Fruit fly (Drosophila melanogaster): ENCODE measurements around the gene Cbp80.

Gene Cbp80

DNA sequence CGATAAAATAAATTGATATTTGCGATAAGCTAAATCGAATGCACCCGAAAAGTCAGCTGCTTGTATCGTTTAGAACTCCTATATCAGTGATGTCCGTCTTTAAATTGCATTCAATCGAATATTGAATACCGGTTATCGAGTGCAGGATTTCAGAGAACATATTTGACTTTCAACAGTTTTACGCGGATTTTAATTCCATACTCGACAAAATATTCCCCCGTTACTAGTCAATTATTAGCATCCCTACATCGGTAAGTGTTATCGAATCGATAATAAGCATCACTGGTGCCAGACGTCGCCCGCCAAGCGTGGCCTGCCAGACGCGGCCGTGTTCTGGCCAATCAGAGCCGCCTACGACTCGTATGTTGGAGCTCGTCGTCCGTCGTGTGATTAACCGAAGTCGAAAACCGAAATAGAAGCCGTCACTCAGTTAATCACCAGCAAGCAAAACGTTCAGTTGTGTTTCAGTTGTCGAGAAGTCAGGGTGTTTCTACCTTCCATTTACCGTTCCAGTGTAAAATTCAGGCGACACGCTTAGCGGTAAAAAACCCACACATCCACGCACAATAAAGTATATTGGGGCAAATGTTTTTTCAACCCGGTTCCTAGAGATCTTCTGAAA is 38.1 kb downstream of the Cbp80 start, which contains the start of gene ctp (continued):
- 0 out of 2 replicates have a peak, but pooled peaks have one; percentile 27 for TF ChIP-seq CG11247 (GFP tag; IDR thresholded peaks at IDR 0.05)
- TF ChIP-seq D19A (tag; optimal IDR thresholded peaks at IDR 0.05) = peak; percentile 3
- peak; percentile 53 for TF ChIP-seq Chrac-16 (GFP tag; optimal IDR thresholded peaks at IDR 0.05)
- TF ChIP-seq CG31224 (GFP tag; IDR thresholded peaks at IDR 0.05) = no peak
- TF ChIP-seq nmo (GFP tag; optimal IDR thresholded peaks at IDR 0.05) = peak; percentile 24
- TF ChIP-seq tin (GFP tag; optimal IDR thresholded peaks at IDR 0.05) = peak; percentile 14
- no peak for TF ChIP-seq GATAe (GFP tag; conservative IDR thresholded peaks at IDR 0.05)
- no peak for TF ChIP-seq CG7745 (tag; optimal IDR thresholded peaks at IDR 0.05)
- no peak for TF ChIP-seq CG7271 (tag; optimal IDR thresholded peaks at IDR 0.05)
- TF ChIP-seq CG7556 (GFP tag; optimal IDR thresholded peaks at IDR 0.05) = peak; percentile 34
- TF ChIP-seq CG3281 (GFP tag; optimal IDR thresholded peaks at IDR 0.05) = peak; percentile 31
- no peak for TF ChIP-seq CG10366 (GFP tag; IDR thresholded peaks at IDR 0.05)
- no peak for TF ChIP-seq CG3065 (GFP tag; optimal IDR thresholded peaks at IDR 0.05)
- peak; percentile 19 for TF ChIP-seq Blimp-1 (GFP tag; optimal IDR thresholded peaks at IDR 0.05)
- peak; percentile 3 for TF ChIP-seq Atf-2 (GFP tag; optimal IDR thresholded peaks at IDR 0.05)
- TF ChIP-seq dimm (GFP tag; IDR thresholded peaks at IDR 0.05) = no peak
- peak; percentile 56; the same call in 1 of the 2 replicates for TF ChIP-seq seq (GFP tag; IDR thresholded peaks at IDR 0.05)
- peak; percentile 97 for TF ChIP-seq Jarid2 (GFP tag; optimal IDR thresholded peaks at IDR 0.05)
- TF ChIP-seq CG3163 (GFP tag; optimal IDR thresholded peaks at IDR 0.05) = peak; percentile 34
- no peak for TF ChIP-seq C15 (GFP tag; IDR thresholded peaks at IDR 0.05)
- TF ChIP-seq CG10979 (tag; optimal IDR thresholded peaks at IDR 0.05) = peak; percentile 28
- peak; percentile 29 for TF ChIP-seq CG7839 (tag; optimal IDR thresholded peaks at IDR 0.05)
- peak; percentile 88 for TF ChIP-seq Nf-YA (GFP tag; IDR thresholded peaks at IDR 0.05)
- TF ChIP-seq CkIIα-i1 (GFP tag; IDR thresholded peaks at IDR 0.05) = no peak
- peak; percentile 78 for TF ChIP-seq zfh2 (GFP tag; optimal IDR thresholded peaks at IDR 0.05)
- peak; percentile 19 for TF ChIP-seq CG33557 (GFP tag; optimal IDR thresholded peaks at IDR 0.05)
- TF ChIP-seq CG11695 (GFP tag; IDR thresholded peaks at IDR 0.05) = 0 out of 3 replicates have a peak, but pooled peaks have one; percentile 26
- TF ChIP-seq Gsc (GFP tag; IDR thresholded peaks at IDR 0.05) = no peak
- TF ChIP-seq Ptx1 (GFP tag; IDR thresholded peaks at IDR 0.05) = peak; percentile 32
- TF ChIP-seq TFAM (GFP tag; optimal IDR thresholded peaks at IDR 0.05) = no peak
- TF ChIP-seq CG12155 (GFP tag; optimal IDR thresholded peaks at IDR 0.05) = peak; percentile 40
- TF ChIP-seq CG17568 (GFP tag; optimal IDR thresholded peaks at IDR 0.05) = peak; percentile 54
- TF ChIP-seq ara (GFP tag; IDR thresholded peaks at IDR 0.05) = no peak
- TF ChIP-seq Ets65A (GFP tag) = peak; percentile 65
- TF ChIP-seq tap (tag; optimal IDR thresholded peaks at IDR 0.05) = peak; percentile 35
- peak; percentile 55; the same call in 1 of the 2 replicates for TF ChIP-seq CG14014 (GFP tag; IDR thresholded peaks at IDR 0.05)
- peak; percentile 54 for TF ChIP-seq CG13296 (GFP tag; optimal IDR thresholded peaks at IDR 0.05)
- TF ChIP-seq fd96Cb (tag; optimal IDR thresholded peaks at IDR 0.05) = peak; percentile 1
- peak; percentile 28; the same call in 1 of the 2 replicates for TF ChIP-seq CG9215 (GFP tag; IDR thresholded peaks at IDR 0.05)
- TF ChIP-seq Scr (GFP tag; IDR thresholded peaks at IDR 0.05; ENCODE audit: partially characterized antibody) = peak; percentile 72
- 0 out of 2 replicates have a peak, but pooled peaks have one; percentile 27 for TF ChIP-seq sob (GFP tag; IDR thresholded peaks at IDR 0.05)
- TF ChIP-seq wdn (GFP tag; IDR thresholded peaks at IDR 0.05) = no peak
- TF ChIP-seq bcd (GFP tag; optimal IDR thresholded peaks at IDR 0.05) = peak; percentile 16
- no peak for TF ChIP-seq Trl (optimal IDR thresholded peaks at IDR 0.05)
- peak; percentile 48 for TF ChIP-seq Trl (GFP tag; optimal IDR thresholded peaks at IDR 0.05)
- TF ChIP-seq CG9932 (GFP tag; IDR thresholded peaks at IDR 0.05) = peak; percentile 78
- peak; percentile 70 for TF ChIP-seq slbo (GFP tag; IDR thresholded peaks at IDR 0.05)
- TF ChIP-seq gro (GFP tag; optimal IDR thresholded peaks at IDR 0.05) = peak; percentile 38
- no peak for TF ChIP-seq cad (GFP tag; optimal IDR thresholded peaks at IDR 0.05)
- TF ChIP-seq CG11398 (GFP tag; optimal IDR thresholded peaks at IDR 0.05) = no peak
- TF ChIP-seq vnd (GFP tag; IDR thresholded peaks at IDR 0.05; ENCODE audit: partially characterized antibody) = peak; percentile 66; the same call in 2 of the 3 replicates
